Worm (Caenorhabditis elegans): ENCODE results near the gene dmsr-9.

The dmsr-9 gene

ce11 chrV:6784853-6785492, 14.5 kb downstream of the dmsr-9 start, which contains the start of the genes spn-4 and spe-39:
spn-4 (minus strand) TSS chrV:6784903.
spe-39 (plus strand) TSS chrV:6785451.
- TF ChIP-seq nhr-77 (tag; optimal IDR thresholded peaks at IDR 0.05) (peak; percentile 26), lin-38 (GFP tag; IDR thresholded peaks at IDR 0.05) (peak; percentile 73), fkh-10 (GFP tag; optimal IDR thresholded peaks at IDR 0.05) (peak; percentile 22), pha-4 (GFP tag; IDR thresholded peaks at IDR 0.05) (peak; percentile 58; the same call in 1 of the 2 replicates), pha-4 (tag; optimal IDR thresholded peaks at IDR 0.05) (peak; percentile 31), rbr-2 (tag; optimal IDR thresholded peaks at IDR 0.05) (peak; percentile 40), ceh-44 (GFP tag; IDR thresholded peaks at IDR 0.05) (no peak), nhr-28 (tag; optimal IDR thresholded peaks at IDR 0.05) (peak; percentile 1), duxl-1 (tag; optimal IDR thresholded peaks at IDR 0.05; ENCODE audit: poor library complexity) (peak; percentile 57), R02D3.7 (tag; optimal IDR thresholded peaks at IDR 0.05) (no peak), unc-130 (GFP tag; optimal IDR thresholded peaks at IDR 0.05) (peak; percentile 33), unc-62 (GFP tag; optimal IDR thresholded peaks at IDR 0.05 in 1 of 2) (no peak), unc-62 (tag; optimal IDR thresholded peaks at IDR 0.05) (no peak), hlh-11 (tag; optimal IDR thresholded peaks at IDR 0.05) (peak; percentile 39), mdl-1 (tag; optimal IDR thresholded peaks at IDR 0.05) (peak in 1 of 2 experiments; percentile 16), spr-1 (tag; optimal IDR thresholded peaks at IDR 0.05) (peak; percentile 36), skn-1 (tag; optimal IDR thresholded peaks at IDR 0.05) (no peak), T20F7.1 (GFP tag; optimal IDR thresholded peaks at IDR 0.05) (peak; percentile 13), nhr-48 (tag; optimal IDR thresholded peaks at IDR 0.05) (no peak), mes-2 (tag; optimal IDR thresholded peaks at IDR 0.05; ENCODE audit: poor library complexity, severe bottlenecking) (peak; percentile 93), madf-5 (GFP tag; IDR thresholded peaks at IDR 0.05) (no peak), zip-11 (GFP tag; IDR thresholded peaks at IDR 0.05) (no peak), madf-9 (GFP tag; conservative IDR thresholded peaks at IDR 0.05) (0 out of 2 replicates have a peak, but pooled peaks have one; percentile 21), hmg-1.1 (GFP tag; IDR thresholded peaks at IDR 0.05) (peak; percentile 70; the same call in 1 of the 2 replicates), lin-1 (GFP tag; IDR thresholded peaks at IDR 0.05) (peak; percentile 43; the same call in 1 of the 2 replicates), dpl-1 (GFP tag; optimal IDR thresholded peaks at IDR 0.05) (peak; percentile 94), ama-1 (optimal IDR thresholded peaks at IDR 0.05) (no peak), hif-1 (tag; optimal IDR thresholded peaks at IDR 0.05) (peak in 1 of 2 experiments; percentile 32), dmd-9 (GFP tag; IDR thresholded peaks at IDR 0.05) (0 out of 2 replicates have a peak, but pooled peaks have one; percentile 6), ceh-20 (GFP tag; IDR thresholded peaks at IDR 0.05) (peak; percentile 47; the same call in 1 of the 2 replicates), dmd-6 (GFP tag; IDR thresholded peaks at IDR 0.05) (peak; percentile 53; the same call in 1 of the 2 replicates), F37D6.2 (tag; optimal IDR thresholded peaks at IDR 0.05) (peak; percentile 2), T26A8.4 (GFP tag; IDR thresholded peaks at IDR 0.05) (peak; percentile 57), F49E8.2 (tag; optimal IDR thresholded peaks at IDR 0.05; ENCODE audit: borderline replicate concordance) (peak; percentile 13), daf-16 (GFP tag; optimal IDR thresholded peaks at IDR 0.05) (peak in 1 of 2 experiments; percentile 17), daf-16 (tag; optimal IDR thresholded peaks at IDR 0.05) (no peak), ctbp-1 (GFP tag; IDR thresholded peaks at IDR 0.05) (no peak), snpc-1.2 (GFP tag; IDR thresholded peaks at IDR 0.05) (0 out of 2 replicates have a peak, but pooled peaks have one; percentile 51), lsy-2 (tag; optimal IDR thresholded peaks at IDR 0.05) (peak in 1 of 2 experiments; percentile 77), nhr-6 (tag; optimal IDR thresholded peaks at IDR 0.05) (peak; percentile 76)

All from whole organism, L4 larva.